Worm (Caenorhabditis elegans): ENCODE measurements around the gene F58A4.6.
A peak's percentile ranks its signal among the peaks of the same experiment; 100 is the strongest.

- TF ChIP-seq flt-1 (GFP tag; IDR thresholded peaks at IDR 0.05) (peak; percentile 82), med-1 (GFP tag; optimal IDR thresholded peaks at IDR 0.05; ENCODE audit: insufficient read depth) (peak; percentile 71), cog-1 (tag; optimal IDR thresholded peaks at IDR 0.05) (no peak)
Measured at ce11 chrIII:9629855-9630254, 15.6 kb downstream of the F58A4.6 start, which contains the start of gene rpac-19.

All from whole organism, midembryonic.